Fruit fly (Drosophila melanogaster): ENCODE measurements around the gene CG8927.

DNA sequence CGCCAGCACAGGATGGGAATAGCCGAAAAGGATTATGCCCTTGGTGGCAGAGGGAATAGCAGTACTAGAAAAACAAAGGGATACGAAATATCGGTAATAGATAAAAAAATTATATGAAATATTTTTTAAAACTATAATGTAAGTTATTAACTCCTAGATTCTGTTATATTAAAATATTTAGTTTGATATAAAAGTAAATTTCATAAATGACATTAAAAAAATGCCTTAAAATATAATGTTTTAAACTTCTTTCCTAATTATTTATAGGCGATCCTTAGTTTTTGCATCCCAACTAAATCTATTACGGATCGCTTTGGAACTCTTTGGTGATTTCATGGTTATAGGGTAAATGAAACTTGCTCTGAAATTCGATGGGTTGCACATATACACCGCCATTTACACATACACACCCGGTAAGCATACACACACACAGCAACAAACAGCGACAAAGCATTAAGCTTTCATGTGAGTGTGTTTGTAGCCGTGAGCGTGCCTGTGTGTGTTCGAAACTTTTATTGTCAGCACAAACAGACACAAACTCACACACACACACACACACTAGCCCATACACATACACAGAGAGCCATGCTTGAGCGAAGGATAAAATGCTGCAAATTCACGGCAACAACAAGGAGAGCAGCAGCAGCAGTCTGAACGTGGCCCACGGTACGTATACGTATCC lies 33.1 kb downstream of the CG8927 start:
- TF ChIP-seq CG8290 (GFP tag; optimal IDR thresholded peaks at IDR 0.05): no peak
- TF ChIP-seq CG8290 (tag; optimal IDR thresholded peaks at IDR 0.05): peak in 1 of 2 experiments; percentile 1
- TF ChIP-seq HHEX (GFP tag; optimal IDR thresholded peaks at IDR 0.05): no peak
- TF ChIP-seq CG4424 (GFP tag; optimal IDR thresholded peaks at IDR 0.05): peak; percentile 12
- no peak for TF ChIP-seq Hr39 (optimal IDR thresholded peaks at IDR 0.05)
- no peak for TF ChIP-seq usp (GFP tag; optimal IDR thresholded peaks at IDR 0.05)
- TF ChIP-seq CG4707 (GFP tag; optimal IDR thresholded peaks at IDR 0.05): no peak
- no peak for TF ChIP-seq sd (tag; optimal IDR thresholded peaks at IDR 0.05)
- TF ChIP-seq abd-A (tag; optimal IDR thresholded peaks at IDR 0.05): peak; percentile 82
